Fruit fly (Drosophila melanogaster) whole organism, embryonic: ENCODE results near the gene mRpL16.

Experiments used
- CG10274 ChIP-seq: fragments of 200-800 bp; sonication (Bioruptor generic); optimal IDR thresholded peaks from 3 replicates; lab custom pipeline; 2017; ENCODE audit warnings: missing biosample characterization, mild to moderate bottlenecking, missing genetic modification characterization
- CG10462 ChIP-seq: fragments of 200-800 bp; sonication (Bioruptor generic); optimal IDR thresholded peaks from 2 replicates; lab custom pipeline; 2016; ENCODE audit warnings: missing biosample characterization, missing genetic modification characterization
- CG10543 ChIP-seq: fragments of 200-800 bp; sonication (Bioruptor generic); optimal IDR thresholded peaks from 3 replicates; lab custom pipeline; 2017; ENCODE audit warnings: missing biosample characterization, mild to moderate bottlenecking, missing genetic modification characterization, moderate library complexity
- CG12391 ChIP-seq: fragments of 200-800 bp; sonication (Bioruptor generic); optimal IDR thresholded peaks from 3 replicates; lab custom pipeline; 2018; ENCODE audit warnings: missing biosample characterization, mild to moderate bottlenecking, missing genetic modification characterization, moderate library complexity
- CG12744 ChIP-seq: fragments of 200-800 bp; sonication (Bioruptor generic); optimal IDR thresholded peaks from 2 replicates; lab custom pipeline; 2016; ENCODE audit warnings: missing biosample characterization, missing genetic modification characterization
- CG13775 ChIP-seq: fragments of 200-800 bp; sonication (Bioruptor generic); optimal IDR thresholded peaks from 3 replicates; lab custom pipeline; 2017; ENCODE audit warnings: missing biosample characterization, mild to moderate bottlenecking, missing genetic modification characterization
- CG15269 ChIP-seq: fragments of 200-800 bp; sonication (Bioruptor generic); optimal IDR thresholded peaks from 2 replicates; lab custom pipeline; 2018; ENCODE audit warnings: missing biosample characterization, mild to moderate bottlenecking, missing genetic modification characterization, moderate library complexity
- CG16779 ChIP-seq: fragments of 200-800 bp; sonication (Bioruptor generic); IDR thresholded peaks from 2 replicates; pipeline ENCODE4 v1.3.6; 2022; ENCODE audit warnings: missing biosample characterization, missing genetic modification characterization
- CG16815 ChIP-seq: fragments of 200-800 bp; sonication (Bioruptor generic); optimal IDR thresholded peaks from 3 replicates; lab custom pipeline; 2017; ENCODE audit warnings: missing biosample characterization, mild to moderate bottlenecking, missing genetic modification characterization
- CG18619 ChIP-seq: fragments of 200-800 bp; sonication (Bioruptor generic); optimal IDR thresholded peaks from 3 replicates; lab custom pipeline; 2017; ENCODE audit warnings: missing biosample characterization, mild to moderate bottlenecking, missing genetic modification characterization
- CG33213 ChIP-seq: fragments of 200-800 bp; sonication (Bioruptor generic); optimal IDR thresholded peaks from 3 replicates; lab custom pipeline; 2016; ENCODE audit warnings: missing biosample characterization, missing genetic modification characterization
- CG4404 ChIP-seq: fragments of 200-800 bp; sonication (Bioruptor generic); IDR thresholded peaks from 2 replicates; pipeline ENCODE4 v1.3.6; 2022; ENCODE audit warnings: missing biosample characterization, missing genetic modification characterization
- CG4820 ChIP-seq: fragments of 200-800 bp; sonication (Bioruptor generic); optimal IDR thresholded peaks from 3 replicates; lab custom pipeline; 2016; ENCODE audit warnings: missing biosample characterization, missing genetic modification characterization
- CG7556 ChIP-seq: fragments of 200-800 bp; sonication (Bioruptor generic); optimal IDR thresholded peaks from 2 replicates; lab custom pipeline; 2017; ENCODE audit warnings: missing biosample characterization, mild to moderate bottlenecking, missing genetic modification characterization
- CG7786 ChIP-seq: fragments of 200-800 bp; sonication (Bioruptor generic); optimal IDR thresholded peaks from 2 replicates; lab custom pipeline; 2016; ENCODE audit warnings: missing biosample characterization, missing genetic modification characterization
- CG8388 ChIP-seq: fragments of 200-800 bp; sonication (Bioruptor generic); optimal IDR thresholded peaks from 2 replicates; lab custom pipeline; 2019; ENCODE audit warnings: missing biosample characterization, mild to moderate bottlenecking, missing genetic modification characterization, moderate library complexity
- CG8765 ChIP-seq: fragments of 200-800 bp; sonication (Bioruptor generic); IDR thresholded peaks from 2 replicates; pipeline ENCODE4 v1.3.6; 2022; ENCODE audit warnings: missing biosample characterization, missing genetic modification characterization
- Camta ChIP-seq: fragments of 200-800 bp; sonication (Bioruptor generic); optimal IDR thresholded peaks from 2 replicates; lab custom pipeline; 2016; ENCODE audit warnings: missing biosample characterization, missing genetic modification characterization
- Dbx ChIP-seq: fragments of 200-800 bp; sonication (Bioruptor generic); IDR thresholded peaks from 3 replicates; pipeline ENCODE4 v1.3.6; 2022; ENCODE audit warnings: missing biosample characterization, missing genetic modification characterization
- Dek ChIP-seq: fragments of 200-800 bp; sonication (Bioruptor generic); optimal IDR thresholded peaks from 3 replicates; lab custom pipeline; 2019; ENCODE audit warnings: missing biosample characterization, mild to moderate bottlenecking, missing genetic modification characterization, moderate library complexity
- Dip2 ChIP-seq: fragments of 200-800 bp; sonication (Bioruptor generic); IDR thresholded peaks from 2 replicates; pipeline ENCODE4 v1.3.6; 2022; ENCODE audit warnings: missing biosample characterization, missing genetic modification characterization
- HLH3B ChIP-seq: fragments of 200-800 bp; sonication (Bioruptor generic); IDR thresholded peaks from 2 replicates; pipeline ENCODE4 v1.3.6; 2022; ENCODE audit warnings: missing biosample characterization, missing genetic modification characterization
- HLH54F ChIP-seq: fragments of 200-800 bp; sonication (Bioruptor generic); optimal IDR thresholded peaks from 3 replicates; lab custom pipeline; 2016; ENCODE audit warnings: missing biosample characterization, missing genetic modification characterization
- Hmr ChIP-seq: fragments of 200-800 bp; sonication (Bioruptor generic); optimal IDR thresholded peaks from 3 replicates; lab custom pipeline; 2017; ENCODE audit warnings: mild to moderate bottlenecking, missing biosample characterization, missing genetic modification reagents, missing genetic modification characterization
- Hr3 ChIP-seq: fragments of 200-800 bp; sonication (Bioruptor generic); optimal IDR thresholded peaks from 3 replicates; lab custom pipeline; 2016; ENCODE audit warnings: missing biosample characterization, missing genetic modification characterization
- Med ChIP-seq: fragments of 200-800 bp; sonication (Bioruptor generic); peaks from one replicate; lab custom pipeline; 2016; ENCODE audit warnings: missing biosample characterization, missing genetic modification characterization, mild to moderate bottlenecking, inconsistent platforms, moderate library complexity
- Meics ChIP-seq: fragments of 200-800 bp; sonication (Bioruptor generic); optimal IDR thresholded peaks from 2 replicates; lab custom pipeline; 2017; ENCODE audit warnings: missing biosample characterization, mild to moderate bottlenecking, missing genetic modification characterization
- Mrtf ChIP-seq: fragments of 200-800 bp; sonication (Bioruptor generic); IDR thresholded peaks from 3 replicates; pipeline ENCODE4 v1.3.6; 2022; ENCODE audit warnings: missing biosample characterization, missing genetic modification characterization
- Ravus ChIP-seq: fragments of 200-800 bp; sonication (Bioruptor generic); IDR thresholded peaks from 2 replicates; pipeline ENCODE4 v1.3.6; 2022; ENCODE audit warnings: missing biosample characterization, missing genetic modification characterization
- cg ChIP-seq: fragments of 200-800 bp; sonication (Bioruptor generic); optimal IDR thresholded peaks from 3 replicates; lab custom pipeline; 2019; ENCODE audit warnings: missing biosample characterization, mild to moderate bottlenecking, missing genetic modification characterization, moderate library complexity
- chif ChIP-seq, 2 experiments: fragments of 200-800 bp; sonication (Bioruptor generic); optimal IDR thresholded peaks; 3 replicates each; lab custom pipeline; 2016; ENCODE audit warnings: missing biosample characterization in 2 of 2, missing genetic modification characterization in 2 of 2
- crol ChIP-seq: fragments of 200-800 bp; sonication (Bioruptor generic); IDR thresholded peaks from 2 replicates; pipeline ENCODE4 v1.3.6; 2022; ENCODE audit warnings: missing biosample characterization, missing genetic modification characterization
- dm ChIP-seq: fragments of 200-800 bp; sonication (Bioruptor generic); optimal IDR thresholded peaks from 3 replicates; lab custom pipeline; 2016; ENCODE audit warnings: missing biosample characterization, missing genetic modification characterization
- dmrt99B ChIP-seq: fragments of 200-800 bp; sonication (Bioruptor generic); optimal IDR thresholded peaks from 2 replicates; lab custom pipeline; 2018; ENCODE audit warnings: missing biosample characterization, mild to moderate bottlenecking, missing genetic modification characterization, moderate library complexity
- eyg ChIP-seq: fragments of 200-800 bp; sonication (Bioruptor generic); optimal IDR thresholded peaks from 3 replicates; lab custom pipeline; 2016; ENCODE audit warnings: missing biosample characterization, missing genetic modification characterization
- fd102C ChIP-seq: fragments of 200-800 bp; sonication (Bioruptor generic); optimal IDR thresholded peaks from 2 replicates; lab custom pipeline; 2018; ENCODE audit warnings: missing biosample characterization, mild to moderate bottlenecking, missing genetic modification characterization, moderate library complexity
- fd3F ChIP-seq: fragments of 200-800 bp; sonication (Bioruptor generic); optimal IDR thresholded peaks from 2 replicates; lab custom pipeline; 2018; ENCODE audit warnings: missing biosample characterization, mild to moderate bottlenecking, missing genetic modification characterization, moderate library complexity
- grau ChIP-seq: fragments of 200-800 bp; optimal IDR thresholded peaks from 3 replicates; lab custom pipeline; 2019; ENCODE audit warnings: missing biosample characterization, mild to moderate bottlenecking, missing genetic modification characterization, moderate library complexity
- gsb-n ChIP-seq: fragments of 200-800 bp; sonication (Bioruptor generic); optimal IDR thresholded peaks from 3 replicates; lab custom pipeline; 2018; ENCODE audit warnings: missing biosample characterization, mild to moderate bottlenecking, missing genetic modification characterization
- hkb ChIP-seq, 2 experiments: fragments of 200-800 bp in 1 of 2; fragments of >200 bp in 1 of 2; sonication (Bioruptor generic) in 1 of 2; IDR thresholded peaks in 1 of 2; optimal IDR thresholded peaks in 1 of 2; 2 replicates each; pipeline versions ENCODE4 v1.3.6 to Lab custom; 2017 to 2022; ENCODE audit warnings: missing biosample characterization in 1 of 2, missing genetic modification characterization in 1 of 2
- lbe ChIP-seq: fragments of 200-800 bp; sonication (Bioruptor generic); optimal IDR thresholded peaks from 2 replicates; lab custom pipeline; 2016; ENCODE audit warnings: missing biosample characterization, mild to moderate bottlenecking, missing genetic modification characterization
- lilli ChIP-seq: fragments of 200-800 bp; sonication (Bioruptor generic); optimal IDR thresholded peaks from 3 replicates; lab custom pipeline; 2016; ENCODE audit warnings: missing biosample characterization, missing genetic modification characterization
- ranshi ChIP-seq: fragments of 200-800 bp; sonication (Bioruptor generic); IDR thresholded peaks from 2 replicates; pipeline ENCODE4 v1.3.6; 2022; ENCODE audit warnings: missing biosample characterization, missing genetic modification characterization
- repo ChIP-seq: fragments of 200-800 bp; sonication (Bioruptor generic); optimal IDR thresholded peaks from 2 replicates; lab custom pipeline; 2016; ENCODE audit warnings: missing biosample characterization, missing genetic modification characterization
- row ChIP-seq: fragments of 200-800 bp; sonication (Bioruptor generic); IDR thresholded peaks from 3 replicates; pipeline ENCODE4 v1.3.6; 2022; ENCODE audit warnings: missing biosample characterization, missing genetic modification characterization
- sens ChIP-seq: fragments of 200-800 bp; sonication (Bioruptor generic); peaks from one replicate; lab custom pipeline; 2016; ENCODE audit warnings: missing biosample characterization, missing genetic modification characterization
- sisA ChIP-seq: fragments of 200-800 bp; sonication (Bioruptor generic); IDR thresholded peaks from 2 replicates; pipeline ENCODE4 v1.3.6; 2022; ENCODE audit warnings: missing biosample characterization, missing genetic modification characterization
- slbo ChIP-seq: fragments of 200-800 bp; sonication (Bioruptor generic); IDR thresholded peaks from 2 replicates; pipeline ENCODE4 v1.3.6; 2022; ENCODE audit warnings: missing biosample characterization, missing genetic modification characterization
- sna ChIP-seq: fragments of 200-800 bp; sonication (Bioruptor generic); IDR thresholded peaks from 2 replicates; pipeline ENCODE4 v1.3.6; 2022; ENCODE audit warnings: missing biosample characterization, missing genetic modification characterization; ENCODE audit not compliant: partially characterized antibody
- stc ChIP-seq: fragments of 200-800 bp; sonication (Bioruptor generic); IDR thresholded peaks from 2 replicates; pipeline ENCODE4 v1.3.6; 2022; ENCODE audit warnings: missing biosample characterization, missing genetic modification characterization
- ttk ChIP-seq: fragments of 200-800 bp; sonication (Bioruptor generic); IDR thresholded peaks from 2 replicates; pipeline ENCODE4 v2.1.2; 2022; ENCODE audit warnings: missing biosample characterization, missing genetic modification characterization

mRpL16 gene

dm6 chrX:1858867-1859266, 31.2 kb upstream of the mRpL16 start, which contains the start of gene Lamtor5 (continued):
- TF ChIP-seq Meics (peak; percentile 54), hkb (optimal IDR thresholded peaks at IDR 0.05; lab: Kevin White, UChicago) (no peak), hkb (GFP tag; IDR thresholded peaks at IDR 0.05; lab: Robert Waterston, UW) (peak; percentile 39; the same call in 1 of the 2 replicates), CG8765 (GFP tag; lab: Robert Waterston, UW) (no peak), ttk (no peak), sna (GFP tag; lab: Robert Waterston, UW) (no peak), crol (GFP tag; lab: Robert Waterston, UW) (no peak), Dip2 (no peak), repo (GFP tag; lab: Kevin White, UChicago) (no peak), Hmr (GFP tag; lab: Kevin White, UChicago) (peak; percentile 49), slbo (peak; percentile 73), HLH3B (GFP tag; lab: Robert Waterston, UW) (no peak), CG12391 (peak; percentile 59), stc (GFP tag; lab: Robert Waterston, UW) (no peak; the same call in 1 of the 2 replicates), CG33213 (peak; percentile 2), dmrt99B (tag; lab: Kevin White, UChicago) (peak; percentile 36), chif (GFP tag; optimal IDR thresholded peaks at IDR 0.05; lab: Kevin White, UChicago) (peak in 1 of 2 experiments; percentile 37), CG7786 (GFP tag; lab: Kevin White, UChicago) (no peak), CG10462 (GFP tag; lab: Kevin White, UChicago) (no peak), fd102C (GFP tag; lab: Kevin White, UChicago) (no peak), Ravus (no peak), CG10543 (GFP tag; lab: Kevin White, UChicago) (peak; percentile 22), Mrtf (no peak), CG10274 (no peak), Hr3 (no peak), dm (GFP tag; lab: Kevin White, UChicago) (no peak), eyg (GFP tag; lab: Kevin White, UChicago) (no peak), CG16815 (no peak), row (GFP tag; lab: Robert Waterston, UW) (peak; percentile 84), sens (peak; percentile 93), Dbx (0 out of 3 replicates have a peak, but pooled peaks have one; percentile 34), CG7556 (GFP tag; lab: Kevin White, UChicago) (peak; percentile 26), CG18619 (GFP tag; lab: Kevin White, UChicago) (peak; percentile 22), Dek (peak; percentile 34), HLH54F (GFP tag; lab: Kevin White, UChicago) (peak; percentile 32), fd3F (GFP tag; lab: Kevin White, UChicago) (no peak), CG4404 (GFP tag; lab: Robert Waterston, UW) (no peak), lilli (GFP tag; lab: Kevin White, UChicago) (peak; percentile 60), CG12744 (GFP tag; lab: Kevin White, UChicago) (peak; percentile 24), CG16779 (GFP tag; lab: Robert Waterston, UW) (peak; percentile 28; the same call in 1 of the 2 replicates), Camta (GFP tag; lab: Kevin White, UChicago) (no peak), CG8388 (GFP tag; lab: Kevin White, UChicago) (peak; percentile 18), ranshi (GFP tag; lab: Robert Waterston, UW) (0 out of 2 replicates have a peak, but pooled peaks have one; percentile 14), sisA (GFP tag; lab: Robert Waterston, UW) (peak; percentile 22; the same call in 1 of the 2 replicates), Med (GFP tag; lab: Kevin White, UChicago) (peak; percentile 92), CG13775 (GFP tag; lab: Kevin White, UChicago) (peak; percentile 45), grau (tag; lab: Kevin White, UChicago) (peak; percentile 55), lbe (no peak), CG15269 (peak; percentile 45), cg (GFP tag; lab: Kevin White, UChicago) (no peak), CG4820 (GFP tag; lab: Kevin White, UChicago) (peak; percentile 9), gsb-n (tag; lab: Kevin White, UChicago) (no peak)
